Fruit fly (Drosophila melanogaster): ENCODE data around the gene CG5937.

The CG5937 gene

dm6 chrX:6089679-6090460 is 50.1 kb downstream of the CG5937 start, which contains the start of gene raptor (continued):
- TF ChIP-seq topi (GFP tag; optimal IDR thresholded peaks at IDR 0.05), result no peak
- no peak for TF ChIP-seq CG16779 (tag; optimal IDR thresholded peaks at IDR 0.05)
- peak; percentile 47 for TF ChIP-seq Eip78C (GFP tag)
- no peak for TF ChIP-seq CG3919 (GFP tag; optimal IDR thresholded peaks at IDR 0.05)
- 0 out of 2 replicates have a peak, but pooled peaks have one; percentile 25 for TF ChIP-seq CG15336 (GFP tag; IDR thresholded peaks at IDR 0.05)
- TF ChIP-seq dac (GFP tag; optimal IDR thresholded peaks at IDR 0.05), result no peak

dm6 chrX:6090809-6091667 is 51.2 kb downstream of the CG5937 start, which contains the start of the genes Nep1 and Mipp2:
Gene Nep1, plus strand, starts transcription at chrX:6091205.
Gene Mipp2, minus strand, starts transcription at chrX:6091471.
- TF ChIP-seq Ets96B (tag; optimal IDR thresholded peaks at IDR 0.05), result peak; percentile 31
- TF ChIP-seq CG6276 (GFP tag; optimal IDR thresholded peaks at IDR 0.05), result peak; percentile 35
- TF ChIP-seq CG34406 (GFP tag; optimal IDR thresholded peaks at IDR 0.05), result no peak
- peak; percentile 64 for TF ChIP-seq Met (GFP tag; optimal IDR thresholded peaks at IDR 0.05)
- peak; percentile 71 for TF ChIP-seq Hr4 (GFP tag; optimal IDR thresholded peaks at IDR 0.05)
- peak; percentile 42 for TF ChIP-seq Hr39 (GFP tag; optimal IDR thresholded peaks at IDR 0.05)
- TF ChIP-seq CG10631 (GFP tag; optimal IDR thresholded peaks at IDR 0.05), result peak; percentile 56
- TF ChIP-seq CG11762 (GFP tag; optimal IDR thresholded peaks at IDR 0.05; ENCODE audit: insufficient read depth), result peak; percentile 23
- TF ChIP-seq achi (GFP tag; optimal IDR thresholded peaks at IDR 0.05), result peak; percentile 21
- TF ChIP-seq CG8632 (GFP tag; optimal IDR thresholded peaks at IDR 0.05), result no peak
- peak; percentile 54 for TF ChIP-seq OdsH (GFP tag; optimal IDR thresholded peaks at IDR 0.05)
- peak in 1 of 2 experiments; percentile 7 for TF ChIP-seq ss (GFP tag; optimal IDR thresholded peaks at IDR 0.05)
- peak; percentile 67 for TF ChIP-seq CG11294 (GFP tag; IDR thresholded peaks at IDR 0.05)
- TF ChIP-seq CG9139 (GFP tag; optimal IDR thresholded peaks at IDR 0.05), result no peak
- TF ChIP-seq eg (GFP tag; IDR thresholded peaks at IDR 0.05), result peak; percentile 80
- peak; percentile 59 for TF ChIP-seq topi (GFP tag; optimal IDR thresholded peaks at IDR 0.05)
- TF ChIP-seq CG7368 (GFP tag; optimal IDR thresholded peaks at IDR 0.05), result no peak
- TF ChIP-seq fd59A (GFP tag; optimal IDR thresholded peaks at IDR 0.05), result no peak
- TF ChIP-seq Gug (GFP tag; IDR thresholded peaks at IDR 0.05), result peak; percentile 50; the same call in 1 of the 2 replicates
- no peak for TF ChIP-seq vri (GFP tag; optimal IDR thresholded peaks at IDR 0.05)
- peak; percentile 37 for TF ChIP-seq CG10669 (GFP tag; optimal IDR thresholded peaks at IDR 0.05)
- TF ChIP-seq Eip93F (GFP tag; optimal IDR thresholded peaks at IDR 0.05), result no peak
- no peak for TF ChIP-seq Sox15 (GFP tag; optimal IDR thresholded peaks at IDR 0.05)
- TF ChIP-seq Lpt (GFP tag; optimal IDR thresholded peaks at IDR 0.05), result peak; percentile 42
- TF ChIP-seq Ets21C (GFP tag; optimal IDR thresholded peaks at IDR 0.05), result peak; percentile 11
- TF ChIP-seq Hr38 (GFP tag; optimal IDR thresholded peaks at IDR 0.05), result no peak
- peak; percentile 23 for TF ChIP-seq CG3032 (tag; optimal IDR thresholded peaks at IDR 0.05)
- peak; percentile 20 for TF ChIP-seq fkh (GFP tag; optimal IDR thresholded peaks at IDR 0.05)
- peak; percentile 62 for TF ChIP-seq esn (GFP tag; optimal IDR thresholded peaks at IDR 0.05)
- TF ChIP-seq Eip75B (GFP tag; optimal IDR thresholded peaks at IDR 0.05), result peak; percentile 39
- TF ChIP-seq salr (GFP tag; optimal IDR thresholded peaks at IDR 0.05), result no peak
- TF ChIP-seq Blimp-1 (GFP tag; optimal IDR thresholded peaks at IDR 0.05), result no peak
- peak; percentile 17 for TF ChIP-seq spab (GFP tag; optimal IDR thresholded peaks at IDR 0.05)
- peak; percentile 46 for TF ChIP-seq Sox102F (GFP tag; optimal IDR thresholded peaks at IDR 0.05)
- TF ChIP-seq CG32006 (GFP tag; optimal IDR thresholded peaks at IDR 0.05), result peak; percentile 63
- peak; percentile 76 for TF ChIP-seq CG6163 (GFP tag; IDR thresholded peaks at IDR 0.05)
- TF ChIP-seq dac (GFP tag; optimal IDR thresholded peaks at IDR 0.05), result peak; percentile 47
- peak; percentile 46; the same call in 1 of the 3 replicates for TF ChIP-seq CG8119 (GFP tag; IDR thresholded peaks at IDR 0.05)
- peak; percentile 39 for TF ChIP-seq CG31627 (GFP tag; optimal IDR thresholded peaks at IDR 0.05)
- peak; percentile 24 for TF ChIP-seq acj6 (GFP tag; optimal IDR thresholded peaks at IDR 0.05)
- peak; percentile 16 for TF ChIP-seq dsx (GFP tag; optimal IDR thresholded peaks at IDR 0.05; ENCODE audit: poor library complexity, severe bottlenecking)
- TF ChIP-seq Smox (GFP tag; optimal IDR thresholded peaks at IDR 0.05), result peak; percentile 17

Data from whole organism, prepupa.